Worm (Caenorhabditis elegans) whole organism, L3 larva: Measurements from ENCODE around the gene slt-1.

Source experiments
- R02D3.7 ChIP-seq: fragments of 150-350 bp; optimal IDR thresholded peaks from 2 replicates; lab custom pipeline; 2014; ENCODE audit warnings: missing biosample characterization, missing genetic modification characterization
- ZK546.5 ChIP-seq: sonication (generic microtip); optimal IDR thresholded peaks from 2 replicates; lab custom pipeline; 2017; ENCODE audit warnings: missing biosample characterization, missing genetic modification characterization
- aly-2 ChIP-seq: fragments of 150-350 bp; optimal IDR thresholded peaks from 2 replicates; lab custom pipeline; 2014; ENCODE audit warnings: missing biosample characterization, missing genetic modification characterization
- ama-1 ChIP-seq: fragments of 150-350 bp; optimal IDR thresholded peaks from 2 replicates; lab custom pipeline; 2018
- ceh-16 ChIP-seq: sonication (generic microtip); optimal IDR thresholded peaks from 2 replicates; lab custom pipeline; 2017; ENCODE audit warnings: missing biosample characterization, missing genetic modification characterization
- ceh-28 ChIP-seq: fragments of 150-350 bp; optimal IDR thresholded peaks from 2 replicates; lab custom pipeline; 2014; ENCODE audit warnings: missing biosample characterization, missing genetic modification reagents, missing genetic modification characterization
- ceh-82 ChIP-seq: fragments of 150-350 bp; optimal IDR thresholded peaks from 2 replicates; lab custom pipeline; 2014; ENCODE audit warnings: missing biosample characterization, missing genetic modification characterization
- ceh-9 ChIP-seq: sonication (generic microtip); optimal IDR thresholded peaks from 2 replicates; lab custom pipeline; 2018; ENCODE audit warnings: missing biosample characterization, missing genetic modification characterization
- daf-12 ChIP-seq: fragments of 150-350 bp; optimal IDR thresholded peaks from 2 replicates; lab custom pipeline; 2014; ENCODE audit warnings: missing biosample characterization, missing genetic modification reagents, missing genetic modification characterization
- egl-27 ChIP-seq: sonication (generic microtip); optimal IDR thresholded peaks from 4 replicates; lab custom pipeline; 2017; ENCODE audit warnings: missing biosample characterization, missing genetic modification reagents, missing genetic modification characterization
- egl-5 ChIP-seq: fragments of 150-350 bp; optimal IDR thresholded peaks from 2 replicates; lab custom pipeline; 2017; ENCODE audit warnings: missing biosample characterization, missing genetic modification reagents, missing genetic modification characterization, inconsistent platforms
- elt-1 ChIP-seq: fragments of 150-350 bp; optimal IDR thresholded peaks from 2 replicates; lab custom pipeline; 2014; ENCODE audit warnings: missing biosample characterization, missing genetic modification characterization
- elt-2 ChIP-seq: sonication (generic microtip); optimal IDR thresholded peaks from 2 replicates; lab custom pipeline; 2016; ENCODE audit warnings: missing genetic modification reagents, mild to moderate bottlenecking, missing genetic modification characterization, missing compliant biosample characterization
- elt-3 ChIP-seq, 3 experiments: fragments of 150-350 bp in 1 of 3; sonication (generic microtip) in 2 of 3; optimal IDR thresholded peaks; 2 replicates in 2 of 3; 4 replicates in 1 of 3; lab custom pipeline; 2014 to 2017; ENCODE audit warnings: missing biosample characterization in 3 of 3, missing genetic modification characterization in 3 of 3
- eor-1 ChIP-seq, 2 experiments: fragments of 150-350 bp; optimal IDR thresholded peaks; 2 replicates each; lab custom pipeline; 2014 to 2018; ENCODE audit warnings: missing biosample characterization in 2 of 2, missing genetic modification characterization in 2 of 2
- fkh-10 ChIP-seq: sonication (generic microtip); optimal IDR thresholded peaks from 2 replicates; lab custom pipeline; 2017; ENCODE audit warnings: missing biosample characterization, missing genetic modification reagents, missing genetic modification characterization
- fkh-2 ChIP-seq: fragments of 150-350 bp; optimal IDR thresholded peaks from 2 replicates; lab custom pipeline; 2014; ENCODE audit warnings: missing biosample characterization, missing genetic modification reagents, missing genetic modification characterization
- fos-1 ChIP-seq: fragments of 150-350 bp; optimal IDR thresholded peaks from 2 replicates; lab custom pipeline; 2014; ENCODE audit warnings: missing biosample characterization, missing genetic modification characterization
- hmg-11 ChIP-seq: sonication (generic microtip); optimal IDR thresholded peaks from 2 replicates; lab custom pipeline; 2016; ENCODE audit warnings: missing genetic modification characterization, missing compliant biosample characterization
- jun-1 ChIP-seq: fragments of 150-350 bp; optimal IDR thresholded peaks from 2 replicates; lab custom pipeline; 2014; ENCODE audit warnings: missing biosample characterization, missing genetic modification reagents, missing genetic modification characterization
- lin-15B ChIP-seq: fragments of 150-350 bp; optimal IDR thresholded peaks from 2 replicates; lab custom pipeline; 2014; ENCODE audit warnings: missing biosample characterization, missing genetic modification characterization
- lin-39 ChIP-seq: fragments of 150-350 bp; optimal IDR thresholded peaks from 2 replicates; lab custom pipeline; 2018; ENCODE audit warnings: missing biosample characterization, missing genetic modification reagents, missing genetic modification characterization
- lsy-12 ChIP-seq: sonication (generic microtip); optimal IDR thresholded peaks from 2 replicates; lab custom pipeline; 2016; ENCODE audit warnings: mild to moderate bottlenecking, missing genetic modification characterization, missing compliant biosample characterization
- mdl-1 ChIP-seq: fragments of 150-350 bp; optimal IDR thresholded peaks from 2 replicates; lab custom pipeline; 2014; ENCODE audit warnings: missing biosample characterization, missing genetic modification characterization
- mml-1 ChIP-seq: fragments of 150-350 bp; sonication (generic microtip); optimal IDR thresholded peaks from 3 replicates; lab custom pipeline; 2014; ENCODE audit warnings: missing biosample characterization, missing genetic modification characterization
- nfya-1 ChIP-seq: sonication (generic microtip); optimal IDR thresholded peaks from 2 replicates; lab custom pipeline; 2017; ENCODE audit warnings: missing genetic modification characterization, mild to moderate bottlenecking, missing compliant biosample characterization, antibody characterized with exemption, moderate library complexity; ENCODE audit not compliant: insufficient read depth
- nhr-11 ChIP-seq: fragments of 150-350 bp; optimal IDR thresholded peaks from 2 replicates; lab custom pipeline; 2014; ENCODE audit warnings: missing biosample characterization, missing genetic modification characterization
- nhr-12 ChIP-seq: fragments of 150-350 bp; optimal IDR thresholded peaks from 2 replicates; lab custom pipeline; 2014; ENCODE audit warnings: missing biosample characterization, missing genetic modification characterization
- nhr-23 ChIP-seq: fragments of 150-350 bp; optimal IDR thresholded peaks from 2 replicates; lab custom pipeline; 2014; ENCODE audit warnings: missing biosample characterization, missing genetic modification reagents, missing genetic modification characterization
- nhr-237 ChIP-seq: fragments of 150-350 bp; optimal IDR thresholded peaks from 2 replicates; lab custom pipeline; 2014; ENCODE audit warnings: missing biosample characterization, missing genetic modification characterization
- nhr-25 ChIP-seq: sonication (generic microtip); optimal IDR thresholded peaks from 2 replicates; lab custom pipeline; 2017; ENCODE audit warnings: missing biosample characterization, missing genetic modification characterization
- nhr-28 ChIP-seq: fragments of 150-350 bp; optimal IDR thresholded peaks from 2 replicates; lab custom pipeline; 2014; ENCODE audit warnings: missing biosample characterization, missing genetic modification characterization
- nhr-43 ChIP-seq: sonication (generic microtip); optimal IDR thresholded peaks from 2 replicates; lab custom pipeline; 2016; ENCODE audit warnings: mild to moderate bottlenecking, missing genetic modification characterization, missing compliant biosample characterization; ENCODE audit not compliant: poor library complexity, severe bottlenecking
- nhr-67 ChIP-seq: fragments of 150-350 bp; optimal IDR thresholded peaks from 2 replicates; lab custom pipeline; 2014; ENCODE audit warnings: missing biosample characterization, missing genetic modification characterization
- nhr-76 ChIP-seq: fragments of 150-350 bp; sonication (generic microtip); optimal IDR thresholded peaks from 5 replicates; lab custom pipeline; 2014; ENCODE audit warnings: missing biosample characterization, missing genetic modification characterization
- nhr-77 ChIP-seq: fragments of 150-350 bp; optimal IDR thresholded peaks from 2 replicates; lab custom pipeline; 2014; ENCODE audit warnings: missing biosample characterization, missing genetic modification characterization
- pha-4 ChIP-seq: fragments of 150-350 bp; optimal IDR thresholded peaks from 2 replicates; lab custom pipeline; 2014; ENCODE audit warnings: missing biosample characterization, missing genetic modification reagents, missing genetic modification characterization
- pqm-1 ChIP-seq: fragments of 150-350 bp; optimal IDR thresholded peaks from 2 replicates; lab custom pipeline; 2017; ENCODE audit warnings: missing biosample characterization, missing genetic modification characterization, inconsistent platforms
- sea-2 ChIP-seq: fragments of 150-350 bp; sonication (generic microtip); optimal IDR thresholded peaks from 4 replicates; lab custom pipeline; 2014; ENCODE audit warnings: missing biosample characterization, missing genetic modification reagents, missing genetic modification characterization
- skn-1 ChIP-seq: fragments of 150-350 bp; optimal IDR thresholded peaks from 2 replicates; lab custom pipeline; 2014; ENCODE audit warnings: missing biosample characterization, missing genetic modification characterization
- snpc-4 ChIP-seq: fragments of 150-350 bp; optimal IDR thresholded peaks from 2 replicates; lab custom pipeline; 2014; ENCODE audit warnings: missing biosample characterization, missing genetic modification characterization
- tbx-2 ChIP-seq: sonication (generic microtip); optimal IDR thresholded peaks from 2 replicates; lab custom pipeline; 2016; ENCODE audit warnings: mild to moderate bottlenecking, missing genetic modification characterization, missing compliant biosample characterization
- unc-39 ChIP-seq: sonication (generic microtip); optimal IDR thresholded peaks from 4 replicates; lab custom pipeline; 2017; ENCODE audit warnings: missing biosample characterization, missing genetic modification characterization
- unc-62 ChIP-seq: fragments of 150-350 bp; sonication (generic microtip); optimal IDR thresholded peaks from 4 replicates; lab custom pipeline; 2014; ENCODE audit warnings: missing biosample characterization, missing genetic modification reagents, missing genetic modification characterization
- zag-1 ChIP-seq: fragments of 150-350 bp; optimal IDR thresholded peaks from 2 replicates; lab custom pipeline; 2014; ENCODE audit warnings: missing biosample characterization, missing genetic modification characterization
- ztf-11 ChIP-seq: fragments of 150-350 bp; optimal IDR thresholded peaks from 2 replicates; lab custom pipeline; 2014; ENCODE audit warnings: missing biosample characterization, missing genetic modification characterization
- ztf-4 ChIP-seq: fragments of 150-350 bp; optimal IDR thresholded peaks from 2 replicates; lab custom pipeline; 2014; ENCODE audit warnings: missing biosample characterization, missing genetic modification characterization

The slt-1 gene

DNA sequence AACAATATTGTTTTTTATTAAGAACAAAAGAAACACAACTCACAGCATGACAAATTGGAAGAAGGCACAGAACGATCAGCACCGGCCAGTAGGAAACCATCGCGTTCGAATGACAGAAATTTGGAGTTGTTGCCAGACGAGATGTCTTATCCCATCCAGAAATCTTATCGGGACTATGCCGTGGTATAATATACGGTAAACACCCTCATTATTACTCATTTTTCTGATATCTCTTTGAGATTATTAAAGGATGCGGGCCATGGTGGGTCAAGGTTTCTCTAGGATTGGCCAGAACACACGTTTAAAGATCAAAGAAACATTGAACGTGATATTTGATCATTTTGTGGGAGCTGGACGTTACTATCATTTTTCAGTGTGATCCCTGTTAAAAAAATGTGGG, 25.7 kb downstream of the slt-1 start, which contains the start of gene hch-1:
Gene hch-1 (minus strand): TSS at position 112 of the 400 bp plus-strand sequence.
- no peak for TF ChIP-seq jun-1 (tag; lab: Kevin White, UChicago)
- TF ChIP-seq nhr-12 (tag; lab: Kevin White, UChicago), result no peak
- TF ChIP-seq aly-2 (tag; lab: Kevin White, UChicago), result no peak

DNA sequence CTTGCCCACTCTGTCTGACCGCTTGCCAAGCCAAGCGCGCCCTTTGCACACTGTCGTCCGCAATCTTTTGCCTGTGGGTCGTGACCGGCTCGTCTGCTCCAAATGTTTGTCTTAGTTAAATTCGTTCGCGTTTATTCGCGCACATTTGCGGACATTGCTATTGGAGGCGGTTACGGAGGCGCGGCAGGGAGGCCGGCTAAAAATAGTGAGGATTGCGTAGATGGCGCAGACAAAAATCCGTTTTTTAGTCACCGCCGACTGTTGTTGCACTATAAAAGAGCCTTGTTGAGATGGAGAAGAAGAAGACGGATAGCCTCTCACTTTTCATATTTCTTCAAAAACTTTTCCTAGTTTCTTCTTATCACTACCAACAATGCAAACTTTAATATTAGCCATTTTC, 27.4 kb downstream of the slt-1 start, which contains the start of gene F40E10.5:
Gene F40E10.5 (plus strand): TSS at position 301 of the 400 bp plus-strand sequence.
- TF ChIP-seq elt-2, result no peak
- no peak for TF ChIP-seq eor-1 (tag; optimal IDR thresholded peaks at IDR 0.05; lab: Kevin White, UChicago)

DNA sequence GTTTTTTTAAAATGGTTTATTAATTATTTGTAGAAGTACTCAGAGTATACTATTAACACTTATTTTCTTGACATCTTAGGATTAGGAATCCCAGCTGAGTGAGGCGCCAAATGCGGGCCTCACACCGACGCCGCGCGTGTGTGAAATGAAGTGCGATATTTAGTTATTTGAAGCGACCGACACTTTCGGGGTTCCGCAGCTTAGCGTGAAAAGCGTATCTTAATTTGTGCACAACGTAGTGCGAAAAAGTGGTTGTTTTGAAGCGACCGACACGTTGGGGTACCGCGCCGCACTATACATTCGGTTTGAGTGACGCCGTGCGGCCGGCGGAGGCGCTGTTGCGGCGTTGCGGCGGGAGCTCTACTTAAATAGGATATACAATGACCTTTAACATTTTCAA, 30.8 kb downstream of the slt-1 start:
- TF ChIP-seq fkh-10 (GFP tag; lab: Kevin White, UChicago), result no peak
- no peak for TF ChIP-seq nhr-43
- TF ChIP-seq R02D3.7 (tag; lab: Kevin White, UChicago), result no peak
- TF ChIP-seq hmg-11 (tag; lab: Kevin White, UChicago), result no peak
- TF ChIP-seq, all 47 proteins: peak for 0

DNA sequence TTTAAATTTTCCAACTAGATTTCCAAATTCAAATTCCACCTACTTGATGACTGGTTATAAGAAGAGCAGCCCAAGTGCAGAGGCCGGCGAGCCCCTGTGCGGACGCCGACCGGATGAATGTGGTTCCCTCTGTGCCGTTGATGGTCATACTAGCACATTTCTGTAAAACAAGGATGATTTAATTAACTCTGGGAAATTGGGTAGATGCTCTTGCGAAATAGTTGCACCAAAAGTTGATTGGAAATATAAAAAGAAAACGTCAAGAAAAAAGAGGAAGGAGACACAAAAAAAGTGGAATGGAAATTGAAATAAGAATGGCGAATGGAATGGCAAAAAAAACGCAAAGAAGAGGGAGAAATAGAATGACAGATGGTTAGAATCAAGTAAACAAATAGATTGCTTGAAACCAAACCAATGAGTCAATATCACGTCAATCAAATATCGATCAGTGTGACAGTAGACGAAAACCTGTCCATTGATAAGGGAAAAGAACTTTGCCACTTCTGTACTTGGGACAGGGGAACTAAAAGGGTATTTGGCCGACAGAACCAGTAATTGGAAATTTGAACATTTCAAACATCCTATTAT, 32.7 kb downstream of the slt-1 start, which contains the start of gene tmem-184:
Gene tmem-184 (minus strand): TSS at position 164 of the 588 bp plus-strand sequence.
- no peak for TF ChIP-seq unc-62 (GFP tag; lab: Kevin White, UChicago)
- no peak for TF ChIP-seq nhr-76 (tag; lab: Kevin White, UChicago)
- TF ChIP-seq pqm-1, result peak; percentile 68
- peak; percentile 20 for TF ChIP-seq nhr-25 (tag; lab: Kevin White, UChicago)
- no peak for TF ChIP-seq nhr-67 (tag; lab: Kevin White, UChicago)
- no peak for TF ChIP-seq ceh-9 (tag; lab: Kevin White, UChicago)
- no peak for TF ChIP-seq aly-2 (tag; lab: Kevin White, UChicago)
- TF ChIP-seq ZK546.5 (tag; lab: Kevin White, UChicago), result no peak
- no peak for TF ChIP-seq nhr-77 (tag; lab: Kevin White, UChicago)
- no peak for TF ChIP-seq ztf-4 (tag; lab: Kevin White, UChicago)
- TF ChIP-seq ama-1, result no peak
- no peak for TF ChIP-seq jun-1 (tag; lab: Kevin White, UChicago)
- TF ChIP-seq skn-1 (tag; lab: Kevin White, UChicago), result no peak
- TF ChIP-seq lsy-12 (tag; lab: Kevin White, UChicago), result no peak
- TF ChIP-seq ceh-82 (tag; lab: Kevin White, UChicago), result no peak
- no peak for TF ChIP-seq eor-1 (tag; optimal IDR thresholded peaks at IDR 0.05; lab: Kevin White, UChicago)
- TF ChIP-seq egl-5 (tag; lab: Kevin White, UChicago), result no peak
- no peak for TF ChIP-seq unc-39
- peak; percentile 26 for TF ChIP-seq nhr-43
- TF ChIP-seq fkh-2 (tag; lab: Kevin White, UChicago), result no peak
- TF ChIP-seq nfya-1 (tag; lab: Kevin White, UChicago), result peak; percentile 43
- no peak for TF ChIP-seq fos-1 (tag; lab: Kevin White, UChicago)
- TF ChIP-seq daf-12 (tag; lab: Kevin White, UChicago), result no peak
- TF ChIP-seq nhr-11 (tag; lab: Kevin White, UChicago), result no peak
- no peak for TF ChIP-seq zag-1 (tag; lab: Kevin White, UChicago)
- TF ChIP-seq elt-1, result no peak
- no peak for TF ChIP-seq ceh-16 (tag; lab: Kevin White, UChicago)
- TF ChIP-seq lin-39, result no peak
- TF ChIP-seq elt-2, result peak; percentile 82
- TF ChIP-seq nhr-12 (tag; lab: Kevin White, UChicago), result no peak
- peak in 1 of 3 experiments; percentile 21 for TF ChIP-seq elt-3 (tag; optimal IDR thresholded peaks at IDR 0.05; lab: Kevin White, UChicago)
- TF ChIP-seq nhr-28 (tag; lab: Kevin White, UChicago), result no peak
- peak; percentile 27 for TF ChIP-seq hmg-11 (tag; lab: Kevin White, UChicago)
- TF ChIP-seq egl-27 (tag; lab: Kevin White, UChicago), result no peak
- TF ChIP-seq nhr-237, result no peak
- no peak for TF ChIP-seq tbx-2
- no peak for TF ChIP-seq mml-1 (tag; lab: Kevin White, UChicago)
- no peak for TF ChIP-seq R02D3.7 (tag; lab: Kevin White, UChicago)
- TF ChIP-seq ceh-28 (tag; lab: Kevin White, UChicago), result peak; percentile 62
- TF ChIP-seq pha-4 (tag; lab: Kevin White, UChicago), result peak; percentile 52
- TF ChIP-seq snpc-4 (tag; lab: Kevin White, UChicago), result no peak
- no peak for TF ChIP-seq mdl-1
- TF ChIP-seq fkh-10 (GFP tag; lab: Kevin White, UChicago), result no peak
- no peak for TF ChIP-seq sea-2
- no peak for TF ChIP-seq ztf-11 (tag; lab: Kevin White, UChicago)
- no peak for TF ChIP-seq lin-15B (tag; lab: Kevin White, UChicago)
- TF ChIP-seq nhr-23 (tag; lab: Kevin White, UChicago), result peak; percentile 21
